Fruit fly (Drosophila melanogaster) whole organism: ENCODE data around the gene eater.

Experiments
- CG8478 ChIP-seq: fragments of >200 bp; optimal IDR thresholded peaks from 2 replicates; lab custom pipeline; 2018; ENCODE audit warnings: inconsistent platforms
- Dll ChIP-seq: fragments of >200 bp; optimal IDR thresholded peaks from 2 replicates; lab custom pipeline; 2017
- EcR ChIP-seq, 2 experiments: fragments of >200 bp; optimal IDR thresholded peaks; 2 replicates each; lab custom pipeline; 2017; ENCODE audit warnings: missing biosample characterization in 2 of 2, missing genetic modification characterization in 2 of 2, missing genetic modification reagents in 2 of 2
- pan ChIP-seq: fragments of >200 bp; optimal IDR thresholded peaks from 2 replicates; lab custom pipeline; 2017
- psq ChIP-seq: fragments of >200 bp; optimal IDR thresholded peaks from 2 replicates; lab custom pipeline; 2017
- usp ChIP-seq: fragments of >200 bp; optimal IDR thresholded peaks from 2 replicates; lab custom pipeline; 2017; ENCODE audit warnings: missing biosample characterization, missing genetic modification characterization, mixed read lengths

- no peak for TF ChIP-seq pan (lab: Kevin White, UChicago)
- TF ChIP-seq EcR (GFP tag; optimal IDR thresholded peaks at IDR 0.05; lab: Kevin White, UChicago), result no peak
- no peak for TF ChIP-seq CG8478
- no peak for TF ChIP-seq psq
- no peak for TF ChIP-seq usp (GFP tag; lab: Kevin White, UChicago)
- no peak for TF ChIP-seq Dll
Observed at dm6 chr3R:27067362-27067761, 32.1 kb downstream of the eater start.
